Worm (Caenorhabditis elegans) whole organism, L2 larva: ENCODE results near the gene C04A11.1.

Experiments
- blmp-1 ChIP-seq: sonication (generic microtip); optimal IDR thresholded peaks from 2 replicates; lab custom pipeline; 2017; ENCODE audit warnings: missing genetic modification characterization, mild to moderate bottlenecking, missing compliant biosample characterization, antibody characterized with exemption, moderate library complexity; ENCODE audit not compliant: insufficient read depth
- fos-1 ChIP-seq: fragments of 150-350 bp; optimal IDR thresholded peaks from 2 replicates; lab custom pipeline; 2014; ENCODE audit warnings: missing biosample characterization, missing genetic modification characterization
- lin-13 ChIP-seq: fragments of 150-350 bp; optimal IDR thresholded peaks from 2 replicates; lab custom pipeline; 2014; ENCODE audit warnings: missing biosample characterization, missing genetic modification reagents, missing genetic modification characterization
- nhr-10 ChIP-seq: sonication (generic microtip); optimal IDR thresholded peaks from 2 replicates; lab custom pipeline; 2017; ENCODE audit warnings: missing biosample characterization, missing genetic modification characterization
- nhr-23 ChIP-seq: fragments of 150-350 bp; optimal IDR thresholded peaks from 2 replicates; lab custom pipeline; 2014; ENCODE audit warnings: missing biosample characterization, missing genetic modification reagents, missing genetic modification characterization
- sma-9 ChIP-seq, 2 experiments: fragments of 150-350 bp in 1 of 2; sonication (generic microtip) in 1 of 2; optimal IDR thresholded peaks; 2 replicates each; lab custom pipeline; 2014 to 2016; ENCODE audit warnings: missing genetic modification characterization in 2 of 2, mild to moderate bottlenecking in 1 of 2, missing biosample characterization in 1 of 2, missing compliant biosample characterization in 1 of 2, missing genetic modification reagents in 1 of 2, moderate library complexity in 1 of 2
- unc-39 ChIP-seq: fragments of 150-350 bp; optimal IDR thresholded peaks from 2 replicates; lab custom pipeline; 2014; ENCODE audit warnings: missing biosample characterization, missing genetic modification characterization
- zag-1 ChIP-seq: fragments of 150-350 bp; optimal IDR thresholded peaks from 2 replicates; lab custom pipeline; 2014; ENCODE audit warnings: missing biosample characterization, missing genetic modification characterization

DNA sequence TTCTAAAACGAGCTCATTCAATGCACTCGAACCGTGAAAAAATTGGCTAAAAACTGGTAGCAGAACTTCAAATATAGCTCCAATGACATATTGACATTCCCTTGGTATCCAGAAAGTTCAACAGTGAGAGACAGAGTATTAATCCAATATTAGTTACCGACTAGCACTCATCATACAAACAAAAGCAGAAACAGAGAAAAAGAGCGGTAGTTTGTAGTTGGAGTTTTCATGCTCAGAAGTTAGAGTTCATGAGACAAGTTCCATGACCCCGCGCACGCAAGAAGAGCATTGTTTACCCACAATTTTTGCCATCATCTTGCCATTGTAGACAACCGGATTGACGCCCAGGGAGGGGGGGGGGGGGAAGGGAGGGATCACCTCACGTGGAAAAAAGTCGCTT is 6.0 kb upstream of the C04A11.1 start:
- TF ChIP-seq sma-9 (GFP tag; optimal IDR thresholded peaks at IDR 0.05; lab: Kevin White, UChicago) (no peak), sma-9 (tag; optimal IDR thresholded peaks at IDR 0.05; lab: Kevin White, UChicago) (no peak), blmp-1 (tag; lab: Kevin White, UChicago) (no peak), lin-13 (GFP tag; lab: Kevin White, UChicago) (no peak), fos-1 (no peak), zag-1 (tag; lab: Kevin White, UChicago) (no peak), nhr-10 (no peak), unc-39 (tag; lab: Kevin White, UChicago) (no peak), nhr-23 (no peak)
